Worm (Caenorhabditis elegans) whole organism, L1 larva: ENCODE measurements around the gene Y39B6A.25.

Source experiments
- C16A3.4 ChIP-seq: fragments of 150-350 bp; optimal IDR thresholded peaks from 2 replicates; lab custom pipeline; 2014; ENCODE audit warnings: missing biosample characterization, missing genetic modification characterization
- C34B4.2 ChIP-seq: sonication (generic microtip); optimal IDR thresholded peaks from 2 replicates; lab custom pipeline; 2017; ENCODE audit warnings: mild to moderate bottlenecking, missing genetic modification characterization, missing compliant biosample characterization
- F16B12.6 ChIP-seq: fragments of 150-350 bp; optimal IDR thresholded peaks from 2 replicates; lab custom pipeline; 2014; ENCODE audit warnings: missing biosample characterization, missing genetic modification characterization
- aha-1 ChIP-seq: fragments of 150-350 bp; optimal IDR thresholded peaks from 2 replicates; lab custom pipeline; 2014; ENCODE audit warnings: missing biosample characterization, missing genetic modification characterization
- alr-1 ChIP-seq: fragments of 200-800 bp; sonication (Bioruptor generic); optimal IDR thresholded peaks from 2 replicates; lab custom pipeline; 2018; ENCODE audit warnings: borderline replicate concordance, mild to moderate bottlenecking, missing genetic modification characterization, missing compliant biosample characterization
- aly-2 ChIP-seq: fragments of 150-350 bp; optimal IDR thresholded peaks from 2 replicates; lab custom pipeline; 2014; ENCODE audit warnings: missing biosample characterization, missing genetic modification characterization
- ama-1 ChIP-seq: fragments of 150-350 bp; optimal IDR thresholded peaks from 2 replicates; lab custom pipeline; 2014
- blmp-1 ChIP-seq: fragments of 150-350 bp; optimal IDR thresholded peaks from 2 replicates; lab custom pipeline; 2014; ENCODE audit warnings: missing biosample characterization, missing genetic modification characterization
- ceh-8 ChIP-seq: fragments of 200-800 bp; sonication (Bioruptor generic); optimal IDR thresholded peaks from 2 replicates; lab custom pipeline; 2018; ENCODE audit warnings: mild to moderate bottlenecking, missing genetic modification characterization, moderate library complexity, missing compliant biosample characterization
- ceh-90 ChIP-seq: sonication (generic microtip); optimal IDR thresholded peaks from 2 replicates; lab custom pipeline; 2016; ENCODE audit warnings: missing genetic modification characterization, missing compliant biosample characterization
- dpl-1 ChIP-seq, 3 experiments: fragments of 150-350 bp in 2 of 3; sonication (generic microtip) in 1 of 3; optimal IDR thresholded peaks; 2 replicates each; lab custom pipeline; 2014 to 2017; ENCODE audit warnings: missing biosample characterization in 3 of 3, missing genetic modification characterization in 3 of 3, missing genetic modification reagents in 3 of 3
- efl-1 ChIP-seq, 4 experiments: fragments of 150-350 bp; optimal IDR thresholded peaks in 3 of 4; peaks in 1 of 4; 1 replicate in 1 of 4; 2 replicates in 3 of 4; lab custom pipeline; 2014; ENCODE audit warnings: missing biosample characterization in 2 of 4, missing genetic modification characterization in 2 of 4, missing genetic modification reagents in 2 of 4
- egl-13 ChIP-seq: sonication (generic microtip); optimal IDR thresholded peaks from 2 replicates; lab custom pipeline; 2016; ENCODE audit warnings: missing genotype, missing genetic modification reagents, missing genetic modification characterization, missing compliant biosample characterization
- egl-27 ChIP-seq, 2 experiments: fragments of 150-350 bp in 1 of 2; sonication (generic microtip); optimal IDR thresholded peaks; 3 replicates each; lab custom pipeline; 2017 to 2018; ENCODE audit warnings: missing biosample characterization in 2 of 2, missing genetic modification characterization in 2 of 2, missing genetic modification reagents in 2 of 2
- elt-2 ChIP-seq: sonication (generic microtip); optimal IDR thresholded peaks from 2 replicates; lab custom pipeline; 2016; ENCODE audit warnings: missing genetic modification characterization, mild to moderate bottlenecking, inconsistent platforms, missing compliant biosample characterization, missing genetic modification reagents
- fkh-4 ChIP-seq: sonication (generic microtip); optimal IDR thresholded peaks from 2 replicates; lab custom pipeline; 2016; ENCODE audit warnings: missing compliant biosample characterization, missing genetic modification characterization, borderline replicate concordance
- fos-1 ChIP-seq: fragments of 150-350 bp; optimal IDR thresholded peaks from 2 replicates; lab custom pipeline; 2014; ENCODE audit warnings: missing biosample characterization, missing genetic modification characterization
- grh-1 ChIP-seq: fragments of 200-800 bp; sonication (Bioruptor generic); IDR thresholded peaks from 2 replicates; pipeline ENCODE4 v1.3.6; 2022; ENCODE audit warnings: missing genetic modification reagents, missing genetic modification characterization, missing compliant biosample characterization
- hlh-17 ChIP-seq: fragments of 200-800 bp; sonication (Bioruptor generic); optimal IDR thresholded peaks from 2 replicates; lab custom pipeline; 2018; ENCODE audit warnings: missing genetic modification characterization, mild to moderate bottlenecking, missing compliant biosample characterization, moderate library complexity, borderline replicate concordance
- irx-1 ChIP-seq: sonication (generic microtip); optimal IDR thresholded peaks from 2 replicates; lab custom pipeline; 2016; ENCODE audit warnings: missing genetic modification characterization, missing compliant biosample characterization
- lin-13 ChIP-seq: fragments of 150-350 bp; optimal IDR thresholded peaks from 2 replicates; lab custom pipeline; 2014; ENCODE audit warnings: missing biosample characterization, missing genetic modification reagents, missing genetic modification characterization
- lin-14 ChIP-seq: fragments of 200-800 bp; sonication (Bioruptor generic); optimal IDR thresholded peaks from 2 replicates; lab custom pipeline; 2018; ENCODE audit warnings: mild to moderate bottlenecking, missing genetic modification characterization, moderate library complexity, missing compliant biosample characterization
- lin-35 ChIP-seq, 2 experiments: fragments of 150-350 bp; optimal IDR thresholded peaks; 2 replicates each; lab custom pipeline; 2014; ENCODE audit warnings: missing biosample characterization in 2 of 2, missing genetic modification characterization in 2 of 2, missing genetic modification reagents in 2 of 2
- lin-39 ChIP-seq: fragments of 150-350 bp; optimal IDR thresholded peaks from 2 replicates; lab custom pipeline; 2014; ENCODE audit warnings: missing biosample characterization, missing genetic modification reagents, missing genetic modification characterization
- lsy-2 ChIP-seq, 2 experiments: fragments of 150-350 bp; optimal IDR thresholded peaks; 2 replicates each; lab custom pipeline; 2014; ENCODE audit warnings: missing biosample characterization in 2 of 2, missing genetic modification characterization in 2 of 2
- mdl-1 ChIP-seq, 2 experiments: fragments of 150-350 bp; optimal IDR thresholded peaks; 2 replicates each; lab custom pipeline; 2014 to 2017; ENCODE audit warnings: missing biosample characterization in 2 of 2, missing genetic modification characterization in 2 of 2, inconsistent platforms in 1 of 2
- mef-2 ChIP-seq: fragments of 150-350 bp; optimal IDR thresholded peaks from 2 replicates; lab custom pipeline; 2014; ENCODE audit warnings: missing biosample characterization, missing genetic modification characterization
- nhr-11 ChIP-seq: fragments of 150-350 bp; optimal IDR thresholded peaks from 2 replicates; lab custom pipeline; 2014; ENCODE audit warnings: missing biosample characterization, missing genetic modification characterization
- nhr-12 ChIP-seq: sonication (generic microtip); optimal IDR thresholded peaks from 2 replicates; lab custom pipeline; 2017; ENCODE audit warnings: missing biosample characterization, missing genetic modification characterization
- nhr-19 ChIP-seq: fragments of 200-800 bp; sonication (Bioruptor generic); conservative IDR thresholded peaks from 2 replicates; pipeline ENCODE4 v1.3.6; 2022; ENCODE audit warnings: missing genetic modification characterization, missing compliant biosample characterization
- nhr-20 ChIP-seq: sonication (generic microtip); optimal IDR thresholded peaks from 2 replicates; lab custom pipeline; 2016; ENCODE audit warnings: mild to moderate bottlenecking, missing genetic modification characterization, missing compliant biosample characterization
- nhr-47 ChIP-seq: sonication (generic microtip); optimal IDR thresholded peaks from 2 replicates; lab custom pipeline; 2016; ENCODE audit warnings: mild to moderate bottlenecking, missing genetic modification characterization, moderate library complexity, missing compliant biosample characterization
- nhr-71 ChIP-seq: sonication (generic microtip); optimal IDR thresholded peaks from 2 replicates; lab custom pipeline; 2016; ENCODE audit warnings: mild to moderate bottlenecking, missing genetic modification characterization, moderate library complexity, missing compliant biosample characterization
- nhr-77 ChIP-seq: fragments of 150-350 bp; optimal IDR thresholded peaks from 2 replicates; lab custom pipeline; 2014; ENCODE audit warnings: missing biosample characterization, missing genetic modification characterization
- nhr-90 ChIP-seq: sonication (generic microtip); optimal IDR thresholded peaks from 2 replicates; lab custom pipeline; 2016; ENCODE audit warnings: mild to moderate bottlenecking, missing genetic modification characterization, missing compliant biosample characterization; ENCODE audit not compliant: poor library complexity
- pag-3 ChIP-seq: sonication (generic microtip); optimal IDR thresholded peaks from 2 replicates; lab custom pipeline; 2017; ENCODE audit warnings: missing genetic modification characterization, mild to moderate bottlenecking, missing compliant biosample characterization, antibody characterized with exemption, borderline replicate concordance; ENCODE audit not compliant: insufficient read depth
- snpc-4 ChIP-seq: fragments of 150-350 bp; optimal IDR thresholded peaks from 2 replicates; lab custom pipeline; 2014; ENCODE audit warnings: missing biosample characterization, missing genetic modification characterization
- snu-23 ChIP-seq: sonication (generic microtip); optimal IDR thresholded peaks from 2 replicates; lab custom pipeline; 2016; ENCODE audit warnings: missing genetic modification characterization, missing compliant biosample characterization
- sox-4 ChIP-seq: sonication (generic microtip); optimal IDR thresholded peaks from 2 replicates; lab custom pipeline; 2016; ENCODE audit warnings: missing genetic modification characterization, missing compliant biosample characterization
- sptf-1 ChIP-seq: fragments of 150-350 bp; optimal IDR thresholded peaks from 2 replicates; lab custom pipeline; 2014; ENCODE audit warnings: missing biosample characterization, missing genetic modification characterization
- tbx-2 ChIP-seq: sonication (generic microtip); optimal IDR thresholded peaks from 2 replicates; lab custom pipeline; 2016; ENCODE audit warnings: missing genetic modification characterization, missing compliant biosample characterization
- unc-130 ChIP-seq: fragments of 150-350 bp; optimal IDR thresholded peaks from 2 replicates; lab custom pipeline; 2017; ENCODE audit warnings: missing biosample characterization, missing genetic modification characterization, inconsistent platforms
- unc-98 ChIP-seq: fragments of 200-800 bp; sonication (Bioruptor generic); IDR thresholded peaks from 2 replicates; pipeline ENCODE4 v1.3.6; 2022; ENCODE audit warnings: missing genetic modification characterization, missing compliant biosample characterization
- vab-15 ChIP-seq: sonication (generic microtip); optimal IDR thresholded peaks from 2 replicates; lab custom pipeline; 2017; ENCODE audit warnings: missing genotype, mild to moderate bottlenecking, missing genetic modification characterization, missing compliant biosample characterization
- zip-4 ChIP-seq: fragments of 200-800 bp; sonication (Bioruptor generic); optimal IDR thresholded peaks from 2 replicates; lab custom pipeline; 2018; ENCODE audit warnings: mild to moderate bottlenecking, missing genetic modification characterization, moderate library complexity, missing compliant biosample characterization

Y39B6A.25 gene

DNA sequence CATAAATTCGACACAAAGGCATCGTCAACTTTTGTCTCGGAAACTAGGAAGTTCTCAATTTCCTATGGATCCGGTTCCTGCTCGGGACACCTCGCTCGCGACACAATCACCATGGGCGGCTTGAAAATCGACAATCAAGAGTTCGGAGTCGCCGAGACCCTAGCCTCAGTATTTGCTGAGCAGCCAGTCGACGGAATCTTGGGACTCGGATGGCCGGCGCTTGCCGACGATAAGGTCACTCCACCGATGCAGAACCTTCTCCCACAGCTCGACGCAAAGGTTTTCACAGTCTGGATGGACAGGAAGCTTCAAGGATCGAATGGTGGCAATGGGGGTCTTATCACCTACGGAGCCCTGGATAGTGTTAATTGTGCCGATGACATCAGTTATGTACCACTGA lies 21.2 kb downstream of the Y39B6A.25 start:
- no peak for TF ChIP-seq elt-2 (tag; lab: Kevin White, UChicago)
- TF ChIP-seq ama-1 (lab: Kevin White, UChicago), result no peak

DNA sequence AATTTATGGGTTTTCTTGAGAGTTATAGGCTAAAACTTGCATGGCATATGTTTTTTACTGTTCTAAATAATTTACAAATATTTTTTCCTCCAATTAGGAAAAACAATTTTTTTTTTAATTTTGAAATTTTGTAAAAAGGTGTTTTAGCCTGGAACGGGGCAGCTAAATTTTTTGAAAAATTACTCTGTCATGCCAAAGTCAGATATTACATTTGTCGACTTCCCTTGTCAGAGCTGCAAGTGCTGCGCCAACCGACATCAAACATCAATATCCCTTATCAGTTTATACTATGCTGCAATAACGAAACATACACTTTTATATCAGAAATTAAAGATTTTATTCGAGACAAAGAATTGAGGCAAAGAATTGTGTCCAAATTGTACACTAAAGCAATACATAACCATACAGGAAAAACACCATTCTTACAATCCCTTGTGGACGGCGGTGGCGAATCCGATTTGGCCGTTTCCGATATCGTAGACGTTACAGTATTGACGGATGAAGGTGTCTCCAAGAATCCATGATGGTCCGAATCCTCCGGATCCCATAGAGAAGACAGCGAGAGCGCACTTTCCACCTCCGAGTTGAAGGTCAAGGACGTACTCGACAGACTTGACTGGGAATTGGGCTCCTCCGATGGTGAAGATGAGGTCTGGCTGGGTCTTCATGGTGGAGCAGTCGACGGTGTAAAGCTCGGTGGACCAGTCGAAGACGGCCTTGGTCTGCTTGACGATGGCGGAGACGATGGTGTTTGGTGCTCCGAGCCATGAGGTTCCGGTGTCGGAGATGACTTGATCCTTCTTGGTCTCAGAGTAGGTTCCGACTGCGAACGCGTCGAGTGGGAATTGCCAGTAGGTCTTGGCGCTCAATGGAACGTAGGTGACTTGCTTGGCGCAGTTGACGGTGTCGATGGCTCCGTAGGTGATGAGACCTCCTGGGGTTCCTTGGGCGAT lies 23.2 kb downstream of the Y39B6A.25 start:
- TF ChIP-seq nhr-71 (tag; lab: Kevin White, UChicago), result peak; percentile 47
- TF ChIP-seq egl-13 (tag; lab: Kevin White, UChicago), result no peak
- TF ChIP-seq grh-1 (GFP tag; lab: Robert Waterston, UW), result no peak
- TF ChIP-seq nhr-90 (tag; lab: Kevin White, UChicago), result peak; percentile 15
- TF ChIP-seq ama-1 (lab: Kevin White, UChicago), result peak; percentile 2
- TF ChIP-seq pag-3 (tag; lab: Kevin White, UChicago), result no peak
- peak; percentile 90 for TF ChIP-seq aly-2 (tag; lab: Kevin White, UChicago)
- no peak for TF ChIP-seq F16B12.6 (tag; lab: Kevin White, UChicago)
- TF ChIP-seq snu-23, result no peak
- TF ChIP-seq mef-2 (tag; lab: Kevin White, UChicago), result no peak
- TF ChIP-seq efl-1 (optimal IDR thresholded peaks at IDR 0.05; lab: Kevin White, UChicago), result no peak
- peak in 1 of 2 experiments; percentile 89 for TF ChIP-seq efl-1 (GFP tag; optimal IDR thresholded peaks at IDR 0.05 in 1 of 2; lab: Kevin White, UChicago)
- TF ChIP-seq alr-1 (tag; lab: Kevin White, UChicago), result no peak
- TF ChIP-seq irx-1 (tag; lab: Kevin White, UChicago), result no peak
- no peak for TF ChIP-seq C16A3.4 (tag; lab: Kevin White, UChicago)
- TF ChIP-seq lin-35 (GFP tag; optimal IDR thresholded peaks at IDR 0.05; lab: Kevin White, UChicago), result peak in 1 of 2 experiments; percentile 50
- TF ChIP-seq ceh-8, result no peak
- no peak for TF ChIP-seq lin-13 (GFP tag; lab: Kevin White, UChicago)
- TF ChIP-seq nhr-20, result no peak
- TF ChIP-seq nhr-77, result no peak
- no peak for TF ChIP-seq nhr-11 (tag; lab: Kevin White, UChicago)
- no peak for TF ChIP-seq vab-15
- TF ChIP-seq sox-4 (tag; lab: Kevin White, UChicago), result no peak
- TF ChIP-seq nhr-12 (tag; lab: Kevin White, UChicago), result no peak
- TF ChIP-seq lin-39, result no peak
- no peak for TF ChIP-seq blmp-1 (tag; lab: Kevin White, UChicago)
- no peak for TF ChIP-seq tbx-2
- TF ChIP-seq aha-1 (tag; lab: Kevin White, UChicago), result no peak
- no peak for TF ChIP-seq fos-1 (tag; lab: Kevin White, UChicago)
- TF ChIP-seq ceh-90 (tag; lab: Kevin White, UChicago), result no peak
- no peak for TF ChIP-seq nhr-47 (tag; lab: Kevin White, UChicago)
- TF ChIP-seq nhr-19 (GFP tag; lab: Robert Waterston, UW), result peak; percentile 15; the same call in 1 of the 2 replicates
- TF ChIP-seq zip-4 (GFP tag; lab: Kevin White, UChicago), result no peak
- no peak for TF ChIP-seq C34B4.2 (tag; lab: Kevin White, UChicago)
- TF ChIP-seq elt-2 (tag; lab: Kevin White, UChicago), result peak; percentile 35

DNA sequence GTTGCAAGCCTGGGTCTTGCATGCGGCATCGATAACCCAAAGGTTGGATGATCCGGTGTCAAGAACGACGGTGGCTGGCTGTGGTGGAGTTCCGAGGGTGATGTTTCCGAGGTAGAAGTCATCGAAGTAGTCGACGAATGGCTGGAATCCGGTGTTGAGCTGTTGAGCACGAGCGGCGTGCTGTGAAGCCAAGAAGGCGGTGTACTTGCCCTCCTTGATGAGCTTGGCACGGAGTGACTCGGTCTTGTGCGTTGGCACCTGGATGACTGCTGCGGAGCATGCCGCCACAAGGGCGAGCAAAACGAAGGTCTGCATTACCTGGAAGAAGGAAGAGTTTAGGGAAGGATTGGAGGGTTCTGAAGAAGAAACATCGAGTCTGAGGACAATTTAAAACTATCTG lies 24.2 kb downstream of the Y39B6A.25 start, which contains the start of gene asp-1:
Gene asp-1, minus strand, starts transcription at position 315 of the 400 bp plus-strand sequence.
- no peak for TF ChIP-seq egl-27 (tag; optimal IDR thresholded peaks at IDR 0.05; lab: Kevin White, UChicago)
- TF ChIP-seq lsy-2 (tag; optimal IDR thresholded peaks at IDR 0.05; lab: Kevin White, UChicago), result no peak
- peak in 1 of 2 experiments; percentile 7 for TF ChIP-seq lin-35 (GFP tag; optimal IDR thresholded peaks at IDR 0.05; lab: Kevin White, UChicago)
- no peak for TF ChIP-seq unc-130 (tag; lab: Kevin White, UChicago)
- TF ChIP-seq dpl-1 (GFP tag; optimal IDR thresholded peaks at IDR 0.05; lab: Kevin White, UChicago), result no peak
- TF ChIP-seq snu-23, result no peak
- TF ChIP-seq mdl-1 (tag; optimal IDR thresholded peaks at IDR 0.05; lab: Kevin White, UChicago), result no peak
- no peak for TF ChIP-seq zip-4 (GFP tag; lab: Kevin White, UChicago)
- TF ChIP-seq lin-14 (GFP tag; lab: Kevin White, UChicago), result no peak
- TF ChIP-seq aly-2 (tag; lab: Kevin White, UChicago), result no peak
- no peak for TF ChIP-seq sptf-1 (tag; lab: Kevin White, UChicago)
- no peak for TF ChIP-seq aha-1 (tag; lab: Kevin White, UChicago)
- no peak for TF ChIP-seq hlh-17 (GFP tag; lab: Kevin White, UChicago)
- no peak for TF ChIP-seq ama-1 (lab: Kevin White, UChicago)
- no peak for TF ChIP-seq snpc-4
- TF ChIP-seq fkh-4 (tag; lab: Kevin White, UChicago), result no peak
- no peak for TF ChIP-seq unc-98 (GFP tag; lab: Robert Waterston, UW)
- TF ChIP-seq efl-1 (optimal IDR thresholded peaks at IDR 0.05; lab: Kevin White, UChicago), result no peak
- peak in 1 of 2 experiments; percentile 56 for TF ChIP-seq efl-1 (GFP tag; optimal IDR thresholded peaks at IDR 0.05 in 1 of 2; lab: Kevin White, UChicago)
